Fruit fly (Drosophila melanogaster) whole organism, embryonic: ENCODE measurements around the gene Spc105R.

ENCODE experiments used
- Ada2b ChIP-seq: fragments of 200-800 bp; sonication (Bioruptor generic); IDR thresholded peaks from 2 replicates; pipeline ENCODE4 v1.3.6; 2022; ENCODE audit warnings: missing biosample characterization, missing genetic modification characterization
- BEAF-32 ChIP-seq: fragments of 200-800 bp; sonication (Bioruptor generic); optimal IDR thresholded peaks from 3 replicates; lab custom pipeline; 2017; ENCODE audit warnings: missing biosample characterization, missing genetic modification characterization, mild to moderate bottlenecking, moderate library complexity, missing genetic modification reagents
- C15 ChIP-seq: fragments of 200-800 bp; sonication (Bioruptor generic); IDR thresholded peaks from 3 replicates; pipeline ENCODE4 v1.3.6; 2022; ENCODE audit warnings: missing biosample characterization, missing genetic modification characterization
- CG10147 ChIP-seq: fragments of 200-800 bp; sonication (Bioruptor generic); optimal IDR thresholded peaks from 2 replicates; lab custom pipeline; 2019; ENCODE audit warnings: missing biosample characterization, mild to moderate bottlenecking, missing genetic modification characterization, moderate library complexity
- CG10267 ChIP-seq: fragments of 200-800 bp; sonication (Bioruptor generic); optimal IDR thresholded peaks from 2 replicates; lab custom pipeline; 2018; ENCODE audit warnings: missing biosample characterization, mild to moderate bottlenecking, missing genetic modification characterization, moderate library complexity
- CG10979 ChIP-seq: fragments of 200-800 bp; sonication (Bioruptor generic); optimal IDR thresholded peaks from 2 replicates; lab custom pipeline; 2018; ENCODE audit warnings: missing biosample characterization, mild to moderate bottlenecking, missing genetic modification characterization, moderate library complexity
- CG11695 ChIP-seq: fragments of 200-800 bp; sonication (Bioruptor generic); IDR thresholded peaks from 3 replicates; pipeline ENCODE4 v1.3.6; 2022; ENCODE audit warnings: missing biosample characterization, missing genetic modification characterization
- CG12071 ChIP-seq: fragments of 200-800 bp; sonication (Bioruptor generic); optimal IDR thresholded peaks from 3 replicates; lab custom pipeline; 2018; ENCODE audit warnings: missing biosample characterization, mild to moderate bottlenecking, missing genetic modification characterization
- CG12236 ChIP-seq: fragments of 200-800 bp; sonication (Bioruptor generic); optimal IDR thresholded peaks from 2 replicates; lab custom pipeline; 2016; ENCODE audit warnings: missing biosample characterization, missing genetic modification characterization
- CG12391 ChIP-seq: fragments of 200-800 bp; sonication (Bioruptor generic); optimal IDR thresholded peaks from 3 replicates; lab custom pipeline; 2018; ENCODE audit warnings: missing biosample characterization, mild to moderate bottlenecking, missing genetic modification characterization, moderate library complexity
- CG12942 ChIP-seq: fragments of 200-800 bp; sonication (Bioruptor generic); optimal IDR thresholded peaks from 3 replicates; lab custom pipeline; 2016; ENCODE audit warnings: missing biosample characterization, missing genetic modification characterization
- CG13775 ChIP-seq: fragments of 200-800 bp; sonication (Bioruptor generic); optimal IDR thresholded peaks from 3 replicates; lab custom pipeline; 2017; ENCODE audit warnings: missing biosample characterization, mild to moderate bottlenecking, missing genetic modification characterization
- CG15601 ChIP-seq: fragments of 200-800 bp; sonication (Bioruptor generic); optimal IDR thresholded peaks from 3 replicates; lab custom pipeline; 2019; ENCODE audit warnings: missing biosample characterization, mild to moderate bottlenecking, missing genetic modification characterization, moderate library complexity
- CG15696 ChIP-seq: fragments of 200-800 bp; sonication (Bioruptor generic); optimal IDR thresholded peaks from 2 replicates; lab custom pipeline; 2019; ENCODE audit warnings: missing biosample characterization, mild to moderate bottlenecking, missing genetic modification characterization, moderate library complexity
- CG1603 ChIP-seq: fragments of 200-800 bp; sonication (Bioruptor generic); optimal IDR thresholded peaks from 2 replicates; lab custom pipeline; 2019; ENCODE audit warnings: missing biosample characterization, mild to moderate bottlenecking, missing genetic modification characterization, moderate library complexity
- CG16779 ChIP-seq: fragments of 200-800 bp; sonication (Bioruptor generic); IDR thresholded peaks from 2 replicates; pipeline ENCODE4 v1.3.6; 2022; ENCODE audit warnings: missing biosample characterization, missing genetic modification characterization
- CG18764 ChIP-seq: fragments of 200-800 bp; sonication (Bioruptor generic); optimal IDR thresholded peaks from 3 replicates; lab custom pipeline; 2016; ENCODE audit warnings: missing biosample characterization, missing genetic modification characterization
- CG2116 ChIP-seq: fragments of 200-800 bp; sonication (Bioruptor generic); optimal IDR thresholded peaks from 3 replicates; lab custom pipeline; 2018; ENCODE audit warnings: missing biosample characterization, mild to moderate bottlenecking, missing genetic modification characterization
- CG2129 ChIP-seq: fragments of 200-800 bp; sonication (Bioruptor generic); IDR thresholded peaks from 2 replicates; pipeline ENCODE4 v1.3.6; 2022; ENCODE audit warnings: missing biosample characterization, missing genetic modification characterization; ENCODE audit not compliant: partially characterized antibody
- CG30403 ChIP-seq: fragments of 200-800 bp; sonication (Bioruptor generic); optimal IDR thresholded peaks from 3 replicates; lab custom pipeline; 2016; ENCODE audit warnings: missing biosample characterization, missing genetic modification characterization
- CG4424 ChIP-seq: fragments of 200-800 bp; sonication (Bioruptor generic); optimal IDR thresholded peaks from 3 replicates; lab custom pipeline; 2016; ENCODE audit warnings: missing biosample characterization, missing genetic modification characterization
- CG4707 ChIP-seq: fragments of 200-800 bp; sonication (Bioruptor generic); optimal IDR thresholded peaks from 2 replicates; lab custom pipeline; 2018; ENCODE audit warnings: missing biosample characterization, mild to moderate bottlenecking, missing genetic modification characterization, moderate library complexity
- CG4820 ChIP-seq: fragments of 200-800 bp; sonication (Bioruptor generic); optimal IDR thresholded peaks from 3 replicates; lab custom pipeline; 2016; ENCODE audit warnings: missing biosample characterization, missing genetic modification characterization
- CG8924 ChIP-seq: fragments of 200-800 bp; optimal IDR thresholded peaks from 3 replicates; lab custom pipeline; 2019; ENCODE audit warnings: missing biosample characterization, mild to moderate bottlenecking, missing genetic modification characterization, moderate library complexity
- Doc3 ChIP-seq: fragments of 200-800 bp; sonication (Bioruptor generic); IDR thresholded peaks from 3 replicates; pipeline ENCODE4 v1.3.6; 2022; ENCODE audit warnings: missing biosample characterization, missing genetic modification characterization; ENCODE audit not compliant: partially characterized antibody
- E2f2 ChIP-seq: fragments of 200-800 bp; sonication (Bioruptor generic); IDR thresholded peaks from 2 replicates; pipeline ENCODE4 v1.3.6; 2022; ENCODE audit warnings: missing biosample characterization, missing genetic modification characterization
- Hey ChIP-seq: fragments of 200-800 bp; sonication (Bioruptor generic); optimal IDR thresholded peaks from 3 replicates; lab custom pipeline; 2018; ENCODE audit warnings: missing biosample characterization, mild to moderate bottlenecking, missing genetic modification characterization
- Lpt ChIP-seq: fragments of >200 bp; optimal IDR thresholded peaks from 2 replicates; lab custom pipeline; 2018; ENCODE audit warnings: missing biosample characterization, missing genetic modification characterization
- NK7.1 ChIP-seq: fragments of 200-800 bp; sonication (Bioruptor generic); optimal IDR thresholded peaks from 3 replicates; lab custom pipeline; 2016; ENCODE audit warnings: missing biosample characterization, missing genetic modification characterization
- Ptx1 ChIP-seq: fragments of 200-800 bp; sonication (Bioruptor generic); IDR thresholded peaks from 2 replicates; pipeline ENCODE4 v1.3.6; 2022; ENCODE audit warnings: missing biosample characterization, missing genetic modification characterization
- Scr ChIP-seq: fragments of 200-800 bp; sonication (Bioruptor generic); IDR thresholded peaks from 2 replicates; pipeline ENCODE4 v1.3.6; 2022; ENCODE audit warnings: missing biosample characterization, missing genetic modification characterization; ENCODE audit not compliant: partially characterized antibody
- Spps ChIP-seq: fragments of 200-800 bp; sonication (Bioruptor generic); optimal IDR thresholded peaks from 2 replicates; lab custom pipeline; 2018; ENCODE audit warnings: missing biosample characterization, mild to moderate bottlenecking, missing genetic modification characterization
- Sry-β ChIP-seq: fragments of 200-800 bp; sonication (Bioruptor generic); optimal IDR thresholded peaks from 2 replicates; lab custom pipeline; 2018; ENCODE audit warnings: missing biosample characterization, mild to moderate bottlenecking, missing genetic modification characterization, moderate library complexity
- Ssrp ChIP-seq: fragments of 200-800 bp; sonication (Bioruptor generic); optimal IDR thresholded peaks from 2 replicates; lab custom pipeline; 2018; ENCODE audit warnings: missing biosample characterization, mild to moderate bottlenecking, missing genetic modification characterization, moderate library complexity
- Usf ChIP-seq: fragments of 200-800 bp; sonication (Bioruptor generic); optimal IDR thresholded peaks from 2 replicates; lab custom pipeline; 2017; ENCODE audit warnings: missing genotype, missing biosample characterization, missing genetic modification characterization
- al ChIP-seq: fragments of 200-800 bp; sonication (Bioruptor generic); IDR thresholded peaks from 2 replicates; pipeline ENCODE4 v1.3.6; 2022; ENCODE audit warnings: missing biosample characterization, missing genetic modification characterization
- corto ChIP-seq: fragments of 200-800 bp; sonication (Bioruptor generic); optimal IDR thresholded peaks from 2 replicates; lab custom pipeline; 2016; ENCODE audit warnings: missing biosample characterization, mild to moderate bottlenecking, missing genetic modification characterization, moderate library complexity
- esg ChIP-seq: fragments of 200-800 bp; sonication (Bioruptor generic); conservative IDR thresholded peaks from 2 replicates; pipeline ENCODE4 v1.3.6; 2022; ENCODE audit warnings: missing biosample characterization, missing genetic modification characterization
- fd96Cb ChIP-seq: fragments of 200-800 bp; sonication (Bioruptor generic); optimal IDR thresholded peaks from 2 replicates; lab custom pipeline; 2018; ENCODE audit warnings: missing biosample characterization, mild to moderate bottlenecking, missing genetic modification characterization, moderate library complexity
- fru ChIP-seq: fragments of >200 bp; optimal IDR thresholded peaks from 2 replicates; lab custom pipeline; 2017
- fu2 ChIP-seq: fragments of 200-800 bp; sonication (Bioruptor generic); optimal IDR thresholded peaks from 2 replicates; lab custom pipeline; 2016; ENCODE audit warnings: missing biosample characterization, missing genetic modification characterization
- ham ChIP-seq: fragments of 200-800 bp; sonication (Bioruptor generic); IDR thresholded peaks from 2 replicates; pipeline ENCODE4 v1.3.6; 2022; ENCODE audit warnings: missing biosample characterization, missing genetic modification characterization
- hbn ChIP-seq: fragments of 200-800 bp; sonication (Bioruptor generic); IDR thresholded peaks from 2 replicates; pipeline ENCODE4 v1.3.6; 2022; ENCODE audit warnings: missing biosample characterization, missing genetic modification characterization; ENCODE audit not compliant: partially characterized antibody
- kah ChIP-seq: fragments of 200-800 bp; sonication (Bioruptor generic); optimal IDR thresholded peaks from 2 replicates; lab custom pipeline; 2018; ENCODE audit warnings: missing biosample characterization, mild to moderate bottlenecking, missing genetic modification characterization
- knrl ChIP-seq: fragments of 200-800 bp; sonication (Bioruptor generic); IDR thresholded peaks from 3 replicates; pipeline ENCODE4 v1.3.6; 2022; ENCODE audit warnings: missing biosample characterization, missing genetic modification characterization; ENCODE audit not compliant: partially characterized antibody
- lilli ChIP-seq: fragments of 200-800 bp; sonication (Bioruptor generic); optimal IDR thresholded peaks from 3 replicates; lab custom pipeline; 2016; ENCODE audit warnings: missing biosample characterization, missing genetic modification characterization
- mam ChIP-seq: fragments of 200-800 bp; sonication (Bioruptor generic); optimal IDR thresholded peaks from 3 replicates; lab custom pipeline; 2016; ENCODE audit warnings: missing biosample characterization, missing genetic modification characterization
- salm ChIP-seq: fragments of 200-800 bp; sonication (Bioruptor generic); optimal IDR thresholded peaks from 2 replicates; lab custom pipeline; 2018; ENCODE audit warnings: missing biosample characterization, mild to moderate bottlenecking, missing genetic modification characterization
- sug ChIP-seq: fragments of 200-800 bp; optimal IDR thresholded peaks from 2 replicates; lab custom pipeline; 2019; ENCODE audit warnings: missing biosample characterization, mild to moderate bottlenecking, missing genetic modification characterization, moderate library complexity
- unc-4 ChIP-seq: fragments of 200-800 bp; sonication (Bioruptor generic); IDR thresholded peaks from 2 replicates; pipeline ENCODE4 v1.3.6; 2022; ENCODE audit warnings: missing biosample characterization, missing genetic modification characterization; ENCODE audit not compliant: partially characterized antibody

Spc105R gene

dm6 chr3L:20785742-20786427 is 14.3 kb upstream of the Spc105R start, which contains the start of gene Pcif1 (continued):
- peak; percentile 69 for TF ChIP-seq E2f2 (GFP tag; lab: Robert Waterston, UW)
- peak; percentile 11 for TF ChIP-seq CG12391 (tag; lab: Kevin White, UChicago)
- no peak for TF ChIP-seq Spps (tag; lab: Kevin White, UChicago)
- TF ChIP-seq Lpt (GFP tag; lab: Kevin White, UChicago), result no peak
- no peak for TF ChIP-seq mam (GFP tag; lab: Kevin White, UChicago)
- no peak for TF ChIP-seq fru (lab: Kevin White, UChicago)
- TF ChIP-seq CG4707, result no peak
- no peak for TF ChIP-seq esg (GFP tag; lab: Robert Waterston, UW)
- no peak for TF ChIP-seq NK7.1
- no peak for TF ChIP-seq Ssrp (tag; lab: Kevin White, UChicago)
- no peak for TF ChIP-seq CG13775 (GFP tag; lab: Kevin White, UChicago)
- no peak for TF ChIP-seq C15
- peak; percentile 99 for TF ChIP-seq unc-4 (GFP tag; lab: Robert Waterston, UW)
- no peak for TF ChIP-seq Hey (tag; lab: Kevin White, UChicago)
- TF ChIP-seq Scr, result peak; percentile 99
- TF ChIP-seq sug (tag; lab: Kevin White, UChicago), result peak; percentile 37
- TF ChIP-seq Doc3, result peak; percentile 98
- peak; percentile 78 for TF ChIP-seq CG2116 (GFP tag; lab: Kevin White, UChicago)
- TF ChIP-seq CG30403, result no peak
- no peak for TF ChIP-seq ham (GFP tag; lab: Robert Waterston, UW)
- no peak for TF ChIP-seq CG16779
- TF ChIP-seq fu2, result no peak
- peak; percentile 73 for TF ChIP-seq corto (GFP tag; lab: Kevin White, UChicago)
- peak; percentile 98 for TF ChIP-seq CG2129 (GFP tag; lab: Robert Waterston, UW)
- TF ChIP-seq knrl (GFP tag; lab: Robert Waterston, UW), result peak; percentile 99
- peak; percentile 99 for TF ChIP-seq hbn
- peak; percentile 22 for TF ChIP-seq CG8924
- no peak for TF ChIP-seq CG15696
- peak; percentile 98 for TF ChIP-seq BEAF-32 (GFP tag; lab: Kevin White, UChicago)
- TF ChIP-seq fd96Cb, result no peak
- TF ChIP-seq CG10979 (tag; lab: Kevin White, UChicago), result peak; percentile 6
- TF ChIP-seq CG4424 (GFP tag; lab: Kevin White, UChicago), result peak; percentile 26
- no peak for TF ChIP-seq CG11695
- peak; percentile 65 for TF ChIP-seq CG1603
- peak; percentile 39 for TF ChIP-seq Sry-β (GFP tag; lab: Kevin White, UChicago)
- TF ChIP-seq CG10267 (tag; lab: Kevin White, UChicago), result peak; percentile 59
- TF ChIP-seq CG12071 (GFP tag; lab: Kevin White, UChicago), result no peak
- 0 out of 2 replicates have a peak, but pooled peaks have one; percentile 18 for TF ChIP-seq al (GFP tag; lab: Robert Waterston, UW)
- peak; percentile 1 for TF ChIP-seq kah (GFP tag; lab: Kevin White, UChicago)
- TF ChIP-seq Ada2b (GFP tag; lab: Robert Waterston, UW), result no peak
- TF ChIP-seq Usf (GFP tag; lab: Kevin White, UChicago), result no peak
- TF ChIP-seq CG12236 (GFP tag; lab: Kevin White, UChicago), result no peak
- TF ChIP-seq CG15601 (tag; lab: Kevin White, UChicago), result peak; percentile 51
- no peak for TF ChIP-seq CG4820
- TF ChIP-seq lilli (GFP tag; lab: Kevin White, UChicago), result peak; percentile 43
- no peak for TF ChIP-seq CG12942 (GFP tag; lab: Kevin White, UChicago)
- no peak for TF ChIP-seq Ptx1
- no peak for TF ChIP-seq CG10147 (GFP tag; lab: Kevin White, UChicago)
- TF ChIP-seq CG18764, result no peak
- TF ChIP-seq salm (tag; lab: Kevin White, UChicago), result no peak
